Fruit fly (Drosophila melanogaster) whole organism, embryonic: ENCODE measurements around the gene CG32079.

Source experiments
- Awh ChIP-seq: fragments of 200-800 bp; sonication (Bioruptor generic); IDR thresholded peaks from 2 replicates; pipeline ENCODE4, ENCODE4 v1.3.6; 2022; ENCODE audit warnings: missing biosample characterization, missing genetic modification characterization
- Blimp-1 ChIP-seq: fragments of 200-800 bp; sonication (Bioruptor generic); optimal IDR thresholded peaks from 3 replicates; lab custom pipeline; 2018; ENCODE audit warnings: missing biosample characterization, missing genetic modification characterization, mild to moderate bottlenecking, moderate library complexity, missing genetic modification reagents
- BtbVII ChIP-seq: fragments of 200-800 bp; sonication (Bioruptor generic); optimal IDR thresholded peaks from 3 replicates; lab custom pipeline; 2017; ENCODE audit warnings: missing biosample characterization, mild to moderate bottlenecking, missing genetic modification characterization
- CG10654 ChIP-seq: fragments of 200-800 bp; sonication (Bioruptor generic); optimal IDR thresholded peaks from 2 replicates; lab custom pipeline; 2016; ENCODE audit warnings: missing biosample characterization, missing genetic modification characterization
- CG11696 ChIP-seq: fragments of 200-800 bp; sonication (Bioruptor generic); IDR thresholded peaks from 2 replicates; pipeline ENCODE4 v1.3.6; 2022; ENCODE audit warnings: missing biosample characterization, missing genetic modification characterization
- CG12299 ChIP-seq: fragments of 200-800 bp; sonication (Bioruptor generic); optimal IDR thresholded peaks from 2 replicates; lab custom pipeline; 2018; ENCODE audit warnings: missing biosample characterization, mild to moderate bottlenecking, missing genetic modification characterization
- CG13424 ChIP-seq: fragments of 200-800 bp; sonication (Bioruptor generic); optimal IDR thresholded peaks from 2 replicates; lab custom pipeline; 2019; ENCODE audit warnings: missing biosample characterization, mild to moderate bottlenecking, missing genetic modification characterization, moderate library complexity
- CG14441 ChIP-seq: fragments of 200-800 bp; sonication (Bioruptor generic); IDR thresholded peaks from 2 replicates; pipeline ENCODE4 v1.3.6; 2022; ENCODE audit warnings: missing biosample characterization, missing genetic modification characterization
- CG16815 ChIP-seq: fragments of 200-800 bp; sonication (Bioruptor generic); optimal IDR thresholded peaks from 3 replicates; lab custom pipeline; 2017; ENCODE audit warnings: missing biosample characterization, mild to moderate bottlenecking, missing genetic modification characterization
- CG17361 ChIP-seq: fragments of 200-800 bp; sonication (Bioruptor generic); IDR thresholded peaks from 3 replicates; pipeline ENCODE4 v1.3.6; 2022; ENCODE audit warnings: missing biosample characterization, missing genetic modification characterization
- CG18011 ChIP-seq: fragments of 200-800 bp; sonication (Bioruptor generic); optimal IDR thresholded peaks from 2 replicates; lab custom pipeline; 2017; ENCODE audit warnings: missing biosample characterization, missing genetic modification characterization, mild to moderate bottlenecking, moderate library complexity, missing genotype
- CG18619 ChIP-seq: fragments of 200-800 bp; sonication (Bioruptor generic); optimal IDR thresholded peaks from 3 replicates; lab custom pipeline; 2017; ENCODE audit warnings: missing biosample characterization, mild to moderate bottlenecking, missing genetic modification characterization
- CG32767 ChIP-seq: fragments of 200-800 bp; sonication (Bioruptor generic); IDR thresholded peaks from 2 replicates; pipeline ENCODE4 v1.3.6; 2022; ENCODE audit warnings: missing biosample characterization, missing genetic modification characterization
- CG34422 ChIP-seq: fragments of 200-800 bp; sonication (Bioruptor generic); IDR thresholded peaks from 3 replicates; pipeline ENCODE4 v1.3.6; 2022; ENCODE audit warnings: missing biosample characterization, missing genetic modification characterization
- CG4707 ChIP-seq: fragments of 200-800 bp; sonication (Bioruptor generic); optimal IDR thresholded peaks from 2 replicates; lab custom pipeline; 2018; ENCODE audit warnings: missing biosample characterization, mild to moderate bottlenecking, missing genetic modification characterization, moderate library complexity
- CG6689 ChIP-seq: fragments of 200-800 bp; sonication (Bioruptor generic); IDR thresholded peaks from 2 replicates; pipeline ENCODE4 v1.3.6; 2022; ENCODE audit warnings: missing biosample characterization, missing genetic modification characterization
- CG6765 ChIP-seq: fragments of 200-800 bp; sonication (Bioruptor generic); optimal IDR thresholded peaks from 3 replicates; lab custom pipeline; 2017; ENCODE audit warnings: missing biosample characterization, mild to moderate bottlenecking, missing genetic modification characterization
- CG6854 ChIP-seq: fragments of 200-800 bp; sonication (Bioruptor generic); optimal IDR thresholded peaks from 3 replicates; lab custom pipeline; 2017; ENCODE audit warnings: missing biosample characterization, mild to moderate bottlenecking, missing genetic modification characterization
- CG9215 ChIP-seq: fragments of 200-800 bp; sonication (Bioruptor generic); IDR thresholded peaks from 2 replicates; pipeline ENCODE4 v1.3.6; 2022; ENCODE audit warnings: missing biosample characterization, missing genetic modification characterization
- CG9609 ChIP-seq: fragments of 200-800 bp; sonication (Bioruptor generic); optimal IDR thresholded peaks from 3 replicates; lab custom pipeline; 2016; ENCODE audit warnings: missing biosample characterization, missing genetic modification characterization
- ERR ChIP-seq: fragments of 200-800 bp; sonication (Bioruptor generic); optimal IDR thresholded peaks from 2 replicates; lab custom pipeline; 2016; ENCODE audit warnings: missing biosample characterization, missing genetic modification characterization
- Ets65A ChIP-seq: fragments of 200-800 bp; sonication (Bioruptor generic); peaks from one replicate; lab custom pipeline; 2016; ENCODE audit warnings: missing biosample characterization, missing genetic modification characterization
- Fer2 ChIP-seq: fragments of 200-800 bp; sonication (Bioruptor generic); optimal IDR thresholded peaks from 2 replicates; lab custom pipeline; 2018; ENCODE audit warnings: missing biosample characterization, mild to moderate bottlenecking, missing genetic modification characterization, moderate library complexity
- H2.0 ChIP-seq: fragments of 200-800 bp; sonication (Bioruptor generic); IDR thresholded peaks from 2 replicates; pipeline ENCODE4 v1.3.6; 2022; ENCODE audit warnings: missing biosample characterization, missing genetic modification characterization
- Hr51 ChIP-seq, 2 experiments: fragments of 200-800 bp; sonication (Bioruptor generic); optimal IDR thresholded peaks; 2 replicates in 1 of 2; 3 replicates in 1 of 2; lab custom pipeline; 2016 to 2018; ENCODE audit warnings: missing biosample characterization in 2 of 2, missing genetic modification characterization in 2 of 2, mild to moderate bottlenecking in 1 of 2, moderate library complexity in 1 of 2
- Med ChIP-seq: fragments of 200-800 bp; sonication (Bioruptor generic); peaks from one replicate; lab custom pipeline; 2016; ENCODE audit warnings: missing biosample characterization, missing genetic modification characterization, mild to moderate bottlenecking, inconsistent platforms, moderate library complexity
- Sin3A ChIP-seq: fragments of >200 bp; optimal IDR thresholded peaks from 2 replicates; lab custom pipeline; 2018
- ac ChIP-seq: fragments of 200-800 bp; sonication (Bioruptor generic); optimal IDR thresholded peaks from 3 replicates; lab custom pipeline; 2017; ENCODE audit warnings: missing biosample characterization, mild to moderate bottlenecking, missing genetic modification characterization
- amos ChIP-seq: fragments of 200-800 bp; sonication (Bioruptor generic); IDR thresholded peaks from 2 replicates; pipeline ENCODE4 v1.3.6; 2022; ENCODE audit warnings: missing biosample characterization, missing genetic modification characterization; ENCODE audit not compliant: partially characterized antibody
- ato ChIP-seq: fragments of 200-800 bp; sonication (Bioruptor generic); IDR thresholded peaks from 2 replicates; pipeline ENCODE4 v1.3.6; 2022; ENCODE audit warnings: missing biosample characterization, missing genetic modification characterization; ENCODE audit not compliant: partially characterized antibody
- cg ChIP-seq: fragments of 200-800 bp; sonication (Bioruptor generic); optimal IDR thresholded peaks from 3 replicates; lab custom pipeline; 2019; ENCODE audit warnings: missing biosample characterization, mild to moderate bottlenecking, missing genetic modification characterization, moderate library complexity
- dati ChIP-seq: fragments of 200-800 bp; sonication (Bioruptor generic); IDR thresholded peaks from 2 replicates; pipeline ENCODE4 v1.3.6; 2022; ENCODE audit warnings: missing biosample characterization, missing genetic modification characterization
- dmrt99B ChIP-seq: fragments of 200-800 bp; sonication (Bioruptor generic); optimal IDR thresholded peaks from 2 replicates; lab custom pipeline; 2018; ENCODE audit warnings: missing biosample characterization, mild to moderate bottlenecking, missing genetic modification characterization, moderate library complexity
- esg ChIP-seq: fragments of 200-800 bp; sonication (Bioruptor generic); conservative IDR thresholded peaks from 2 replicates; pipeline ENCODE4 v1.3.6; 2022; ENCODE audit warnings: missing biosample characterization, missing genetic modification characterization
- exex ChIP-seq: fragments of 200-800 bp; sonication (Bioruptor generic); optimal IDR thresholded peaks from 4 replicates; lab custom pipeline; 2018; ENCODE audit warnings: missing biosample characterization, mild to moderate bottlenecking, missing genetic modification characterization, moderate library complexity
- fd96Cb ChIP-seq: fragments of 200-800 bp; sonication (Bioruptor generic); optimal IDR thresholded peaks from 2 replicates; lab custom pipeline; 2018; ENCODE audit warnings: missing biosample characterization, mild to moderate bottlenecking, missing genetic modification characterization, moderate library complexity
- grn ChIP-seq: fragments of 200-800 bp; sonication (Bioruptor generic); optimal IDR thresholded peaks from 3 replicates; lab custom pipeline; 2017; ENCODE audit warnings: missing biosample characterization, missing genetic modification characterization
- mirr ChIP-seq: fragments of 200-800 bp; sonication (Bioruptor generic); optimal IDR thresholded peaks from 3 replicates; lab custom pipeline; 2018; ENCODE audit warnings: missing biosample characterization, mild to moderate bottlenecking, missing genetic modification characterization
- nerfin-2 ChIP-seq: fragments of 200-800 bp; sonication (Bioruptor generic); IDR thresholded peaks from 2 replicates; pipeline ENCODE4 v1.3.6; 2022; ENCODE audit warnings: missing biosample characterization, missing genetic modification characterization; ENCODE audit not compliant: partially characterized antibody
- phol ChIP-seq: fragments of 200-800 bp; sonication (Bioruptor generic); optimal IDR thresholded peaks from 3 replicates; lab custom pipeline; 2018; ENCODE audit warnings: missing biosample characterization, mild to moderate bottlenecking, missing genetic modification characterization, moderate library complexity
- pum ChIP-seq: fragments of 200-800 bp; sonication (Bioruptor generic); optimal IDR thresholded peaks from 2 replicates; lab custom pipeline; 2016; ENCODE audit warnings: missing biosample characterization, missing genetic modification characterization
- row ChIP-seq: fragments of 200-800 bp; sonication (Bioruptor generic); IDR thresholded peaks from 3 replicates; pipeline ENCODE4 v1.3.6; 2022; ENCODE audit warnings: missing biosample characterization, missing genetic modification characterization
- salm ChIP-seq: fragments of 200-800 bp; sonication (Bioruptor generic); optimal IDR thresholded peaks from 2 replicates; lab custom pipeline; 2018; ENCODE audit warnings: missing biosample characterization, mild to moderate bottlenecking, missing genetic modification characterization
- tap ChIP-seq: fragments of 200-800 bp; optimal IDR thresholded peaks from 3 replicates; lab custom pipeline; 2019; ENCODE audit warnings: missing biosample characterization, mild to moderate bottlenecking, missing genetic modification characterization, moderate library complexity
- tna ChIP-seq: fragments of 200-800 bp; sonication (Bioruptor generic); IDR thresholded peaks from 2 replicates; pipeline ENCODE4 v1.3.6; 2022; ENCODE audit warnings: missing biosample characterization, missing genetic modification characterization; ENCODE audit not compliant: partially characterized antibody

CG32079 gene

dm6 chr3L:11070372-11070854 lies 45.1 kb downstream of the CG32079 start, which contains the start of gene Mocs1 (continued):
- TF ChIP-seq tna (GFP tag; lab: Robert Waterston, UW) (peak; percentile 11; the same call in 1 of the 2 replicates), CG6854 (GFP tag; lab: Kevin White, UChicago) (no peak)
- TF ChIP-seq, all 482 proteins: peak for 70

- TF ChIP-seq Fer2 (tag; lab: Kevin White, UChicago) (no peak), CG18011 (GFP tag; lab: Kevin White, UChicago) (no peak), CG11696 (GFP tag; lab: Robert Waterston, UW) (peak; percentile 83), salm (tag; lab: Kevin White, UChicago) (no peak), CG6689 (GFP tag; lab: Robert Waterston, UW) (no peak), exex (tag; lab: Kevin White, UChicago) (peak; percentile 79), Awh (GFP tag; lab: Robert Waterston, UW) (no peak), dati (no peak), dmrt99B (no peak), grn (peak; percentile 30), mirr (peak; percentile 79), tap (tag; lab: Kevin White, UChicago) (no peak), nerfin-2 (0 out of 2 replicates have a peak, but pooled peaks have one; percentile 27), Med (GFP tag; lab: Kevin White, UChicago) (peak; percentile 18)
Observed at dm6 chr3L:11071057-11071456, 45.7 kb downstream of the CG32079 start.

- TF ChIP-seq pum (GFP tag; lab: Kevin White, UChicago): peak; percentile 15
- peak; percentile 25 for TF ChIP-seq CG12299 (tag; lab: Kevin White, UChicago)
- TF ChIP-seq CG18619 (GFP tag; lab: Kevin White, UChicago): peak; percentile 3
- peak; percentile 83 for TF ChIP-seq Ets65A (GFP tag; lab: Kevin White, UChicago)
- TF ChIP-seq ERR: no peak
- TF ChIP-seq H2.0: no peak
- TF ChIP-seq Sin3A (lab: Kevin White, UChicago): peak; percentile 5
- TF ChIP-seq esg (GFP tag; lab: Robert Waterston, UW): peak; percentile 44; the same call in 1 of the 2 replicates
- TF ChIP-seq CG16815: peak; percentile 26
- TF ChIP-seq CG17361 (GFP tag; lab: Robert Waterston, UW): no peak; the same call in 1 of the 3 replicates
- TF ChIP-seq Hr51 (GFP tag; optimal IDR thresholded peaks at IDR 0.05; lab: Kevin White, UChicago): peak in 1 of 2 experiments; percentile 38
- TF ChIP-seq fd96Cb (tag; lab: Kevin White, UChicago): peak; percentile 41
- TF ChIP-seq ato (GFP tag; lab: Robert Waterston, UW): no peak
- TF ChIP-seq Awh (GFP tag; lab: Robert Waterston, UW): 0 out of 2 replicates have a peak, but pooled peaks have one; percentile 15
- TF ChIP-seq phol (tag; lab: Kevin White, UChicago): peak; percentile 42
- no peak for TF ChIP-seq CG6765 (GFP tag; lab: Kevin White, UChicago)
- TF ChIP-seq CG9609 (GFP tag; lab: Kevin White, UChicago): no peak
- 0 out of 2 replicates have a peak, but pooled peaks have one; percentile 30 for TF ChIP-seq CG32767 (GFP tag; lab: Robert Waterston, UW)
- TF ChIP-seq CG9215: peak; percentile 39; the same call in 1 of the 2 replicates
- peak; percentile 33 for TF ChIP-seq CG10654 (GFP tag; lab: Kevin White, UChicago)
- TF ChIP-seq row (GFP tag; lab: Robert Waterston, UW): peak; percentile 87
- no peak for TF ChIP-seq Blimp-1 (GFP tag; lab: Kevin White, UChicago)
- peak; percentile 73 for TF ChIP-seq CG13424 (tag; lab: Kevin White, UChicago)
- TF ChIP-seq CG34422 (GFP tag; lab: Robert Waterston, UW): peak; percentile 35; the same call in 1 of the 3 replicates
- TF ChIP-seq cg (GFP tag; lab: Kevin White, UChicago): no peak
- TF ChIP-seq CG4707 (GFP tag; lab: Kevin White, UChicago): no peak
- TF ChIP-seq ac: no peak
- no peak for TF ChIP-seq BtbVII (GFP tag; lab: Kevin White, UChicago)
- no peak for TF ChIP-seq amos (GFP tag; lab: Robert Waterston, UW)
- no peak; the same call in 1 of the 2 replicates for TF ChIP-seq CG14441 (GFP tag; lab: Robert Waterston, UW)
Observed at dm6 chr3L:11074043-11074853, 48.9 kb downstream of the CG32079 start, which contains the start of the genes Pfdn2 and Noc1. TSS of gene Pfdn2 (minus strand) at chr3L:11074388. TSS of gene Noc1 (plus strand) at chr3L:11074769.
